Fruit fly (Drosophila melanogaster) whole organism: Measurements from ENCODE around the gene vri.

Experiments
- CG8478 ChIP-seq: fragments of >200 bp; optimal IDR thresholded peaks from 2 replicates; lab custom pipeline; 2018; ENCODE audit warnings: inconsistent platforms
- Dll ChIP-seq: fragments of >200 bp; optimal IDR thresholded peaks from 2 replicates; lab custom pipeline; 2017
- EcR ChIP-seq, 2 experiments: fragments of >200 bp; optimal IDR thresholded peaks; 2 replicates each; lab custom pipeline; 2017; ENCODE audit warnings: missing biosample characterization in 2 of 2, missing genetic modification characterization in 2 of 2, missing genetic modification reagents in 2 of 2
- pan ChIP-seq: fragments of >200 bp; optimal IDR thresholded peaks from 2 replicates; lab custom pipeline; 2017
- psq ChIP-seq: fragments of >200 bp; optimal IDR thresholded peaks from 2 replicates; lab custom pipeline; 2017
- usp ChIP-seq: fragments of >200 bp; optimal IDR thresholded peaks from 2 replicates; lab custom pipeline; 2017; ENCODE audit warnings: missing biosample characterization, missing genetic modification characterization, mixed read lengths

Gene vri

DNA sequence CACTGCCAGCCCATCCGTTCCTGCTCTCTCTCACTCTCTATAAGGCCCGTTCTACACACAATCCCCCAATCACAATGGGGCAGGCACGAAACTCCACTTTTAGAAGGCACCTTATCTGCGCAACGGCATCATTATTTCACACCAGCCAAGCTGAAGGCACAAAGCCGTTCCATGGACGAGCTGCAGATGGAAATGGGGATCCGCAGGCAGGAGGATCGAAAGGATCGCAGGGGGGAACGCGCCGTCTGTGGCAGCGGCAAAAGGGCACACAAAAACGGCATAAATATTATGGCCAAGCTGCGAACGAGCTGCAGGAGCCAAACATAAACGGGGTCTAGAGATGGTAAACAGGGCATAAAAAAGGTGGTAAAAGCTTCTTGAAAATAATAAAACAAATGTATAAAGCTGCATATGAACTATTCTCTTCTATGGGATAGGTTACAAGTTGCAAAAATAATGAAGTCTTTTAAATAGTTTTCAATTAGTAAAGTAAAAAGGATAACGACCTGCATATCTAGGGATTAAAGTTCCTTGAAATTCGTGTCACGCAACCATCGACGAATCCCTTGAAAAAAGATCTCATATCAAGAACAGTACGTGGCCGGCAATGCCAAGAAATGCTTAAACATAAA lies 36.2 kb upstream of the vri start:
- TF ChIP-seq Dll (lab: Kevin White, UChicago) (peak; percentile 72), CG8478 (lab: Kevin White, UChicago) (no peak), usp (no peak), pan (lab: Kevin White, UChicago) (no peak), EcR (GFP tag; optimal IDR thresholded peaks at IDR 0.05; lab: Kevin White, UChicago) (no peak), psq (lab: Kevin White, UChicago) (no peak)

DNA sequence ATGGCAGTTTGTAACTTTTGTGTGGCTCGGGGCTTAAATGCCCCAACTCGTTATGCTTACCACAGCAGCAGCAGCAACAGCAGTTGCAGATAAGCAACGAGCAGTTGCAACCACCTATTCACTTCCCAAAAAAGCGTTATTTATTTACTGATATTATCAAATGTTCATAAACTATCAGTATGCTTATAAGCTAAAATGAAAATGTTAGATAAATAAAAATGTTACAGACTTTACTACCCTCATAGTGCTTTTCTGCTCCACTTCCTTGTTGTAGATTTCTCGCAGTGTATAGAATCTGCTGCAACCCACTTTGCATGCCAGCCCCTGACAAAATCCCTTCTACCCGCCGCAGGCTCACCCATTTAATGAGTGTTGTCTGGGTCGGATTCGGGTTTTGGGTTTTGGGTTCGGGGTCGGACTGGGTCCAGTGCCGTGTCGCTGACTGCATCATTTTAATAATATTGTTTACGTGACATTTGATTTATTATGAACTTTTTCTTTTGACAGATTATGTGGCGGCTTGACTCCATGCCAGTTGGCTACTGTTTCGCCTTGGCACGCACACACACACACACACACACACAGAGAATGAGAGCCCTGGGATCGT lies 34.5 kb upstream of the vri start:
- no peak for TF ChIP-seq CG8478 (lab: Kevin White, UChicago)
- peak; percentile 58 for TF ChIP-seq Dll (lab: Kevin White, UChicago)
- no peak for TF ChIP-seq pan (lab: Kevin White, UChicago)

DNA sequence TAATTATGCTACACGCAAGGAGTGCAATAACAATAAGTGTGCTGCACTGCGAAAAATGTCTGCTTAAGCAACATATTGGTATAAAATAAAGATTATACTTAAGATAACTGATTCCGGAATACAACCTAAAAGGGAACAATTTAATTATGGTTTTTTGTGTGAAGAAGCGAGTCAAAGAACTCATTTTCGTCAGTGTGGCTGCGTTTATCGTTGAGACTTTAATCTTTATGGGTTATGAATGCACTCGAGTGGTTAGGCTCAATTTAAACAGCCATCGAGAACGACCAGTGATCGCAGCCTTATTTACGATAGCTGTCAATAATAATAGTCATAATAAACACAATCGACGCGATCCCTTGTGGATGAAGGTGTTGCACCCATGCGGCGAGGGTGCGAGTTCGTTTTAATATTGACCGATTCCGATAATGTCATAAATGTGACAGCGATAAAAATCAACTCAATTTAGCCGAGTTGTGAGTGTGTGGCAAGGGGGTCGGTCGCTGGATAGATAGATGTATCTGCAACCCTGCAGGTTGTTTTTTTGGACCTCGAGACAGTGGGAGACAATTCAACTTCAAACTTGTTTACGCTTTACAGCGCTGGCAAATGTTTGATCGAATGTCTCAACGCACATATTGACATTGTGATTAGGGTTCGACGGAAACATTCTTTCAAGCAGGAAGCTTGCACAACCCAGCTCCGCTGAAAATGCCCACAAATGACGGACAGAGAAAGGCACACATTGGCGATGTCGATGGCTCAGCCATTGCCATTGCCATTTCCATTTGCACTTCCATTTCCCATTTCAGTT lies 32.5 kb upstream of the vri start:
- TF ChIP-seq EcR (GFP tag; optimal IDR thresholded peaks at IDR 0.05; lab: Kevin White, UChicago) = no peak
- TF ChIP-seq pan (lab: Kevin White, UChicago) = no peak
- no peak for TF ChIP-seq CG8478 (lab: Kevin White, UChicago)
- TF ChIP-seq Dll (lab: Kevin White, UChicago) = no peak
- no peak for TF ChIP-seq psq (lab: Kevin White, UChicago)
- no peak for TF ChIP-seq usp

DNA sequence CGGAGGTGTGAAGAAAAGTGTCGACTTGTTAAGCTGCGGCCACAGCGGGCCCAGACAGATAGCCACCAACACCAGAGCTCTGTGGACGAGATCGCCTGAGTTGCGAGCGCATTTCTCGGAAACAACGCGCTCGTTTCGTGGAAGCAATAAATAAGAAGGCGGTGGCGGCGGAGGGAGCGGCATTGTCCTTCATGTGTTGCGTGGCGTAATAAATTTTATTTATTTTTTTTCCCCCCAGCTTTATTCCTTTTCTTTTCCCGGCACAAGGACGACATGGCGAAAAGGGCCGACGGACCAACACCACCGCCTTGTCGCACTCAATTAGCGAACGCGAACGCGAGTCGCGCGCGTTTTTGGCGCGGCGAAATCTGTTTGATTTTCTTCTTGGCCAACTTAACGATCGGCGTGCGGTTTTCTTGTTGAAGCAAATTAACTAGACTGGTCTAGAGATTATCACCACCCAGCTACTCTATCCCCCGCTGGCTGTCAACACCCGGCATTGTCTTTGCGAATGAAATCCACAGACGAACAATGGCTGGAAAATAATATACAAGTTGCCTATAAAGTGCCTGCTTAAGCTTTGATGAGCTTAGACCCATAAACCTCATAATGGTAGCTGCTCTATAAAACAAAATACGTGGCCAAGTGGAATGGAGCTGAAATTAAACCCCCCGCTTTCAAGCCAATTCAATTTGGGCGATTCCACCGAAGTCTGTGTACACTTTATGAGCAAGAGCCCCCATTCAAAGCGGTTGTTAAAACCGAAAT lies 29.5 kb upstream of the vri start:
- TF ChIP-seq usp = no peak
- no peak for TF ChIP-seq psq (lab: Kevin White, UChicago)
- no peak for TF ChIP-seq pan (lab: Kevin White, UChicago)
- TF ChIP-seq EcR (GFP tag; optimal IDR thresholded peaks at IDR 0.05; lab: Kevin White, UChicago) = no peak
- TF ChIP-seq Dll (lab: Kevin White, UChicago) = no peak
- TF ChIP-seq CG8478 (lab: Kevin White, UChicago) = no peak

DNA sequence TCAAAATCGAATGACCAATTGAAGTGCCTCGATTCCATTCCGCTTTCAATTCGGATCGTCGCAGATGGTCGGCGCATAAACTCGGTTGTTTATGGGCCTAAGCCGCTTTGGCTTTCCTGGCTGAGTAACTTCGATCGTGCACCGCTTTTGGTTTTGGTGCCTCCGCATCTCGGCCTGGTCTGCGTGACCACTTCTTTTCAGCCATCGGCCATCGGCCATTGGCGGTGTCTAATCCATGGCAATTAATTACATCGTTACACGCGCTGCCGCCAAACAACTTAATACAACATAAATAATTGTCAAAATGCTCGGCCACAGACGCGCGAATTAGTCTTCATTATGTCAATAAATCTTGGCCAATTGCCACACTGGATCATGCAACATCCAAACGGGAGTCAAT lies 28.5 kb upstream of the vri start:
- TF ChIP-seq EcR (GFP tag; optimal IDR thresholded peaks at IDR 0.05; lab: Kevin White, UChicago) (no peak), psq (lab: Kevin White, UChicago) (no peak), Dll (lab: Kevin White, UChicago) (no peak)

DNA sequence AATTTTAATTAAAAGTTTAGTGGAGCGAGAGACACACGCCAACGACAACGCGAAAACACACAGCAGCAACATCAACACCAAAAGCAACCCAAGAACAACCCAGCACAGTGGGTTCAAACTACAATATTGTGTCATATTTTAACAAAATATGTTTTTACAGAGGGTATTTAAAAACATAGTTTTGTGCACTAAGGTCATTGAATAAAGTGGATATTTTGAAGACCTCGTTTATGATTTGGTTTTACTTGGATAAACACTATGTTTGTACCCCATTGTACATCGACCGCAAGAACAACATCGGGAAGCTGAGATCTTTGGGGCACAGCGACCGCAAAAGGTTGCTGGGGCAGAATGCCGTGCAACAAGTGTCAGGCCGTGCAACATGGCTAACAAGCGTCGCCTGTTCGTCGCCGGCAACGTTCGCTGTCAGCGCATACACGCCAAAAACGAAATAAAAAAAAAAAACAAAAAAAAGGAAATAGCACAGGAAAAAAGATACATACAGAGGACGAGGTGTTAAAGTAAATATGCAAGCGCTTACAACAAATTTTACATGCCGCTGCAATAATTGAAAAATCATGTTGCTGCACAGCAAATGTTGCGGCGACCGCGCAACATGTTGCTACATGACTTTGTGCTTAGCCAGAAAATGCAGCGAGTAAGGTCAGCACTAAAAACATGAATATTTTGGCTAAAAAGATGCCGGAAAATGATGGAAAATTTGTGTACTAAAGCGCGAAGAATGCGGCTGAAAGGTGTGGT lies 27.3 kb upstream of the vri start:
- TF ChIP-seq usp (no peak), CG8478 (lab: Kevin White, UChicago) (no peak), EcR (GFP tag; optimal IDR thresholded peaks at IDR 0.05; lab: Kevin White, UChicago) (no peak)

DNA sequence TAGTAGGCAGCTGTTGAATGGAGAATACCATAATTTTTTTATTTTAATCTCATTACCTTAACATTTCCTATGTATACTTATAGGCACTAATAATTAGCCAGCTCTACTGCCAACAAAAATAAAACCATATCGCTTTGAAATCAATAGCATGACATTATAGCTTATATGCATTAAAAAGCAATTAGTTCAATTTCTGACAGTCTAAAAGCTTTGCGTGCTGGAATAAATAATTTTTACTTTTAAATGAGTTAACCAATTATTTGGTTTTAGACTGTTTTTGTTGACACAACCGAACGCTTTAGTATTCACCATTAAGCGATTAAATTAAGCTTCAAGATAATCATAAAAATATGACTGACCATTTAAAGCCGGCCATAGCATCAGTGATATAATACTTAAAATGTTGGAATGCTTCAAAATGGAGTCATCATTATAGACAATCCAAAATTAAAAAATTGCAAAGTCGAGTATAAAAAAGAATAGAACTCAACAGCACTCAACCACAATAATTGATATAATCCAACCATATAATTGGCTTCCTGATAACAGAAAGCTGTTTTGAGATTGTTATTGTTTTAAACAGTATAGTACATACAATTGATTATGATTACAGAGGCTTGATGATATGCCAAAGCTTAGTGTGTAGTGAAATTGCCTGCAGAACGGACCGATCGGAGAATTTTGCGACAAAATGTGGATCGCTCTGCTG lies 25.2 kb upstream of the vri start, which contains the start of gene Cyp4ac1:
TSS of gene Cyp4ac1 (plus strand) at position 659 of the 709 bp plus-strand sequence.
- no peak for TF ChIP-seq psq (lab: Kevin White, UChicago)

DNA sequence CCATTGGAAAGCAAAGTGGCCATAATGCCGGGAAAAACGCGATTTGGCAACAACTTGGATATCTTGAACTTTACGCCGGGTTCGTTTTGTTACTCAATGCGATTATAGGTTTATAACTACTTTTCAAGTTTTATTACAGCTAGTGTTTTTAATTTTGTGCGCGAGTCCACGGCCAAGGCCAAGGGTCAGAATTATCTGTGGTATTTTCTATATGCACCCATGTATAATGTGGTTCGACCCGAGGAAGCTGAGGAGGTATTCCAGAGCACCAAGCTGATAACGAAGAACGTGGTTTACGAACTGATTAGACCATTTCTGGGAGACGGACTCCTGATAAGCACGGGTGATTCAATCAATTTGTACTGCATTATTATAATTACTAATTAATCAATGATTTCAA lies 24.6 kb upstream of the vri start:
- TF ChIP-seq CG8478 (lab: Kevin White, UChicago) (no peak), Dll (lab: Kevin White, UChicago) (no peak), EcR (GFP tag; optimal IDR thresholded peaks at IDR 0.05; lab: Kevin White, UChicago) (no peak), pan (lab: Kevin White, UChicago) (no peak), psq (lab: Kevin White, UChicago) (no peak), usp (no peak)

DNA sequence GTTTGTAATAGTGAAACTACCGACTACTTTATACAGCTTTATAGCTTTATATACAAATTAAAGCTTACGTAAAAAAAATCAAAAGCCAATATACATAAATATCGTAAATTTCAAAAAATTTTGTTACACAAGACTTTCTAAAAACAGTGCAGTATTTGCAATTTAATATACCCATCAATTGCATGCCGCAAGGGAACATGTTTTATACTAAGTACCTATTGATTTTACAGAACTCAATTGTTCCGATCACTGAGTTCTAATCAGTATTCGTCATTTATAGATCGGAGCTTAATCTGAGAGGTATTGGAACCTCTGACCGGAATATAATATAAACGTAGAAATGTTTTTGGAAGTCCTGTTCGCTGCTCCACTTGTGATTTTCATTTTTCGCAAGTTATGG lies 22.7 kb upstream of the vri start, which contains the start of gene Cyp4ac2:
TSS of gene Cyp4ac2 (plus strand) at position 301 of the 400 bp plus-strand sequence.
- no peak for TF ChIP-seq Dll (lab: Kevin White, UChicago)
- TF ChIP-seq EcR (GFP tag; optimal IDR thresholded peaks at IDR 0.05; lab: Kevin White, UChicago) = no peak
- no peak for TF ChIP-seq CG8478 (lab: Kevin White, UChicago)
- TF ChIP-seq psq (lab: Kevin White, UChicago) = no peak
- TF ChIP-seq usp = no peak
- no peak for TF ChIP-seq pan (lab: Kevin White, UChicago)

DNA sequence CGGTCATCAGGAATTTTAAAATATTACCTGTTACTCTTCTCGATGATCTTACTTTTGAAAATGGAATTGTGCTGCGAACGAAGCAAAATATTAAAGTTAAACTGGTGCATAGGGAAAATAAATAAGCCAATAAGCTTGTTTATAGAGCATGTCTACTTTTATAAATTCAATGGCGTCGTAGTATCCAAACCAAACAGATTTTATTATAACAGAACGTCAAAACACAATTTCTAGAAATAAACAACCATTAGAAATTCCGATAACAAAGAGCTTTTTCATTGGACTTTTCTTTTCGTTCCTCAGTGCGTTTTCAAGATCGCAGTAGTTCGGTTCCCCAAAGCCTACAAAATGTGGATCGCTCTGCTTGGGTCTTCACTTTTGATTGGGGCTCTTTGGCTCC lies 20.5 kb upstream of the vri start, which contains the start of gene Cyp4ac3:
TSS of gene Cyp4ac3 (plus strand) at position 301 of the 400 bp plus-strand sequence.
- TF ChIP-seq psq (lab: Kevin White, UChicago) (no peak), usp (no peak), CG8478 (lab: Kevin White, UChicago) (no peak), EcR (GFP tag; optimal IDR thresholded peaks at IDR 0.05; lab: Kevin White, UChicago) (no peak), Dll (lab: Kevin White, UChicago) (no peak), pan (lab: Kevin White, UChicago) (no peak)
